Worm (Caenorhabditis elegans): ENCODE measurements around the gene ZC239.20.

Gene ZC239.20

DNA sequence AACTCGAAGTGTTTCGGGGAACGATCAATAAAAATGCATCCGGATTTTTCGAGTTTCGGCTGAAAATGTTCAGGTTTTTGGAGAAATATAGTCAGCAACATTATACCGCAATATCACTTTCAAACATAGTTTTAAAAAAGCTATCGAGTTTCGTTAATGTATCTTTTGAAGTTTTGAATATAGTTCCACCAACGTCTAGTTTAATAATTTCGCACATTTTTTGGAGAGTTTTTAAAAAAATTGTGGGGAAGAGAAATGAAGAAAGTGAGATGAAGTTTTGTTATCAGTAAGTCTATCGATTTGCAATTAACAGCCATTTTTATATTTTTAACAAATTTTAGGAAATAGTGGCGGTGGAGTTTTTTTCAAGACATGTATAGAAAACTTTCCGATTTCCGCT, 19.5 kb upstream of the ZC239.20 start, which contains the start of gene ZC239.17:
Gene ZC239.17 (minus strand): TSS at position 101 of the 400 bp plus-strand sequence.
- TF ChIP-seq ceh-100 (GFP tag; IDR thresholded peaks at IDR 0.05) = no peak

DNA sequence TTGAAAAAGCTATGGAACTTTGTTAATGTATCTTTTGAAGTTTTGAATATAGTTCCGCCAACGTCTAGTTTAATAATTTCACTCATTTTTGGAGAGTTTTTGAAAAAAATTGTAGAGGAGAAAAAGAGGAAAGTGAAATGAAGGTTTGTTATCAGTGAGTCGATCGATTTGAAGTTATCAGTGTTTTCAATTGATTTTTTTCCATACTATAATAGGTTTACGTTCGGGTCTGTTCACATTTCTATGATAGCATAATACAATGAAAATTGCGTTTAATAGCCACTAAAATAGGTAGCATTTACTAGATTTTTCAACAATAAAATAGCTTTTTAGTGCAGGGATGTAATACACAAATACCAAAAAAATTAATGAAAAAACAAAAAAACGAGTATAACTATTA, 18.9 kb upstream of the ZC239.20 start, which contains the start of gene ZC239.16:
Gene ZC239.16 (minus strand): TSS at position 120 of the 400 bp plus-strand sequence.
- TF ChIP-seq F10E7.11 (tag; optimal IDR thresholded peaks at IDR 0.05) (no peak), nhr-80 (tag; optimal IDR thresholded peaks at IDR 0.05) (peak; percentile 13), ccch-3 (GFP tag; optimal IDR thresholded peaks at IDR 0.05) (no peak)

DNA sequence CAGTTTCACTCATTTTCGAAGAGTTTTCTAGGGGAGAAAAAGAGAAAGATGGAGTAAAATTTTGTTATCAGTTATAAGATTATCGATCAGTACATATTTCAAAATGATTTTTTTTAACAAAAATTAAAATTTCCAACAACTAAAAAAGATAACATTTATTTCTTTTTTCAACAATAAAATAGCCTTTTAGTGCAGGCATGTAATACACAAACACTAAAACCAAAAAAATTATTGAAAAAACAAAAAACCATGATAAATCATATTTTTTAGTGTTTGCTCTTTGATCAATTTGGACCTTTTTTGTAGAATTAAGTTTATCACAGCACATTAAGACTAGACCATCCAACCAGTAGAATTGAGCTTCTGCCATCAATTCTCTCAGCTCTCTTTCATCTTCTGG, 18.3 kb upstream of the ZC239.20 start, which contains the start of gene ZC239.15:
Gene ZC239.15 (minus strand): TSS at position 101 of the 400 bp plus-strand sequence.
- TF ChIP-seq Y95B8A.8 (GFP tag; IDR thresholded peaks at IDR 0.05) = no peak
- TF ChIP-seq chd-7 (tag; optimal IDR thresholded peaks at IDR 0.05) = no peak
- TF ChIP-seq zim-3 (tag; optimal IDR thresholded peaks at IDR 0.05) = no peak
- TF ChIP-seq C17E4.6 (GFP tag; IDR thresholded peaks at IDR 0.05) = no peak
- no peak for TF ChIP-seq lsl-1 (GFP tag; optimal IDR thresholded peaks at IDR 0.05)
- TF ChIP-seq sptf-2 (GFP tag; optimal IDR thresholded peaks at IDR 0.05) = no peak

DNA sequence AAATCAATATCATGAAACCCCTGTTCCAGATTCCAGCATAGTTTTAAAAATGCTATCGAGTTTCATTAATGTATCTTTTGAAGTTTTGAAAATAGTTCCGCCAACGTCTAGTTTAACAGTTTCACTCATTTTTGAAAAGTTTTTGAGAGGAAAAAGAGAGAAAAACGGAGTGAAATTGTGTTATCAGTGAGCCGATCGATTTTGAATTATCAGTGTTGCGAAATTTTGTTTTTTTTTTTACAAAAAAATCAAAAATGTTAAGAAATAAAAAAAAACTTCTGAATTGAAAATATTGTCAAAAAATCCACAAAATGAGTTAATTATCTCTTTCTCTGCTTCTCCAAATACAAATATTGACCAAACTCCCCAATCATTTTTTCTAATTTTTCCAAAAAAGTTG, 16.4 kb upstream of the ZC239.20 start, which contains the start of gene ZC239.13:
Gene ZC239.13 (minus strand): TSS at position 154 of the 400 bp plus-strand sequence.
- peak; percentile 74; the same call in 1 of the 2 replicates for TF ChIP-seq cebp-1 (GFP tag; IDR thresholded peaks at IDR 0.05)
- peak; percentile 78 for TF ChIP-seq cebp-1 (tag; optimal IDR thresholded peaks at IDR 0.05)
- no peak for TF ChIP-seq hlh-12 (tag; optimal IDR thresholded peaks at IDR 0.05)

DNA sequence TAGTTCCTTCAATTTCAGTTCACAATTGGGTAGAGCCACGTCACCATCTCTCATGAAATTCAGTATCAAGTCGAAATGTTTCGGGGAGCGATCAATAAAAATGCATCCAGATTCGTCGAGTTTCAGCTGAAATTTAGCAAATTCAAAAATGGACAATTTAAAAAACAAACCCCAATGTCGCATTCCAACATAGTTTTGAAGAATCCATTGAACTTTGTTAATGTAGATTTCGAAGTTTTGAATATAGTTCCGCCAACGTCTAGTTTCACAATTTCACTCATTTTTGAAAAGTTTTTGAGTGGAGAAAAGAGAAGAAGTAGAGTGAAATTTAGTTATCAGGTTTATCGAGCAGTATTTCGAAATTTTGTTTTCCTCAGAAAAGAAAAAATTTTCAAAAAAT, 15.4 kb upstream of the ZC239.20 start, which contains the start of gene ZC239.14:
Gene ZC239.14 (minus strand): TSS at position 305 of the 400 bp plus-strand sequence.
- TF ChIP-seq tbx-9 (tag; optimal IDR thresholded peaks at IDR 0.05; ENCODE audit: borderline replicate concordance) (no peak), snpc-1.3 (tag; optimal IDR thresholded peaks at IDR 0.05; ENCODE audit: insufficient read depth) (no peak), egl-44 (GFP tag; IDR thresholded peaks at IDR 0.05) (no peak), efl-1 (GFP tag; optimal IDR thresholded peaks at IDR 0.05) (no peak), snpc-3.4 (tag; optimal IDR thresholded peaks at IDR 0.05) (no peak), unc-130 (GFP tag; optimal IDR thresholded peaks at IDR 0.05) (no peak), mes-4 (tag; optimal IDR thresholded peaks at IDR 0.05) (no peak), Y67H2A.10 (GFP tag; conservative IDR thresholded peaks at IDR 0.05) (no peak)

- TF ChIP-seq madf-10 (tag; optimal IDR thresholded peaks at IDR 0.05) (no peak), nfya-2 (GFP tag; IDR thresholded peaks at IDR 0.05) (no peak), aptf-2 (GFP tag; conservative IDR thresholded peaks at IDR 0.05) (no peak), egl-18 (GFP tag; IDR thresholded peaks at IDR 0.05) (no peak), F33H1.4 (GFP tag; IDR thresholded peaks at IDR 0.05) (no peak), hlh-26 (GFP tag; conservative IDR thresholded peaks at IDR 0.05) (no peak), sdz-38 (tag; optimal IDR thresholded peaks at IDR 0.05) (no peak), repo-1 (tag; optimal IDR thresholded peaks at IDR 0.05) (no peak), rpc-1 (optimal IDR thresholded peaks at IDR 0.05) (no peak), rpc-1 (tag; optimal IDR thresholded peaks at IDR 0.05) (no peak), cebp-1 (GFP tag; IDR thresholded peaks at IDR 0.05) (no peak), cebp-1 (tag; optimal IDR thresholded peaks at IDR 0.05) (no peak), mes-4 (tag; optimal IDR thresholded peaks at IDR 0.05) (no peak), zfh-2 (GFP tag; conservative IDR thresholded peaks at IDR 0.05) (no peak), B0019.2 (GFP tag; conservative IDR thresholded peaks at IDR 0.05) (no peak), lin-26 (GFP tag; IDR thresholded peaks at IDR 0.05) (no peak), lir-1 (GFP tag; conservative IDR thresholded peaks at IDR 0.05) (no peak), egl-44 (GFP tag; IDR thresholded peaks at IDR 0.05) (no peak)
These were observed 14.4 kb upstream of the ZC239.20 start, which contains the start of gene ZC239.22 for ce11 chrII:3220723-3221122. Gene ZC239.22 (minus strand): TSS chrII:3220823.
